Fruit fly (Drosophila melanogaster) S2 (cell line): ENCODE measurements around the gene Archease.

Experiments
- CG8478 ChIP-seq: fragments of >200 bp; optimal IDR thresholded peaks from 2 replicates; lab custom pipeline; 2018
- CTCF ChIP-seq, 2 experiments: fragments of >200 bp; optimal IDR thresholded peaks; 2 replicates each; lab custom pipeline; 2018

The Archease gene

dm6 chr3R:21660054-21660453 is 2.7 kb downstream of the Archease start:
- TF ChIP-seq CG8478 (lab: Kevin White, UChicago) (no peak), CTCF (optimal IDR thresholded peaks at IDR 0.05; lab: Kevin White, UChicago) (no peak)

- TF ChIP-seq CG8478 (lab: Kevin White, UChicago), result no peak
- TF ChIP-seq CTCF (optimal IDR thresholded peaks at IDR 0.05; lab: Kevin White, UChicago), result no peak
These were observed 3.9 kb downstream of the Archease start for dm6 chr3R:21658752-21659468.

- TF ChIP-seq CTCF (optimal IDR thresholded peaks at IDR 0.05; lab: Kevin White, UChicago), result no peak
- TF ChIP-seq CG8478 (lab: Kevin White, UChicago), result no peak
These were observed 4.5 kb downstream of the Archease start for dm6 chr3R:21658281-21658680.

dm6 chr3R:21657489-21658018 is 5.2 kb downstream of the Archease start:
- TF ChIP-seq CTCF (optimal IDR thresholded peaks at IDR 0.05; lab: Kevin White, UChicago) (no peak), CG8478 (lab: Kevin White, UChicago) (no peak)

dm6 chr3R:21656492-21657484 is 6.0 kb downstream of the Archease start:
- TF ChIP-seq CG8478 (lab: Kevin White, UChicago) (no peak), CTCF (optimal IDR thresholded peaks at IDR 0.05; lab: Kevin White, UChicago) (no peak)

dm6 chr3R:21655384-21655783 is 7.4 kb downstream of the Archease start:
- TF ChIP-seq CTCF (optimal IDR thresholded peaks at IDR 0.05; lab: Kevin White, UChicago), result no peak
- no peak for TF ChIP-seq CG8478 (lab: Kevin White, UChicago)

- no peak for TF ChIP-seq CTCF (optimal IDR thresholded peaks at IDR 0.05; lab: Kevin White, UChicago)
- no peak for TF ChIP-seq CG8478 (lab: Kevin White, UChicago)
These were observed 8.0 kb downstream of the Archease start for dm6 chr3R:21654755-21655154.

dm6 chr3R:21653434-21653833 is 9.3 kb downstream of the Archease start:
- TF ChIP-seq CTCF (optimal IDR thresholded peaks at IDR 0.05; lab: Kevin White, UChicago), result no peak
- TF ChIP-seq CG8478 (lab: Kevin White, UChicago), result no peak

- TF ChIP-seq CTCF (optimal IDR thresholded peaks at IDR 0.05; lab: Kevin White, UChicago) (no peak), CG8478 (lab: Kevin White, UChicago) (no peak)
These were observed 9.8 kb downstream of the Archease start for dm6 chr3R:21652891-21653394.

- TF ChIP-seq CG8478 (lab: Kevin White, UChicago), result no peak
- no peak for TF ChIP-seq CTCF (optimal IDR thresholded peaks at IDR 0.05; lab: Kevin White, UChicago)
These were observed 11.5 kb downstream of the Archease start for dm6 chr3R:21651048-21651887.

- no peak for TF ChIP-seq CG8478 (lab: Kevin White, UChicago)
- no peak for TF ChIP-seq CTCF (optimal IDR thresholded peaks at IDR 0.05; lab: Kevin White, UChicago)
These were observed 12.3 kb downstream of the Archease start for dm6 chr3R:21650506-21650905.

dm6 chr3R:21649823-21650499 is 12.8 kb downstream of the Archease start:
- TF ChIP-seq CG8478 (lab: Kevin White, UChicago) (no peak), CTCF (optimal IDR thresholded peaks at IDR 0.05; lab: Kevin White, UChicago) (no peak)
